Fruit fly (Drosophila melanogaster) whole organism, embryonic: ENCODE data around the gene CG14882.
A peak's percentile ranks its signal among the peaks of the same experiment; 100 is the strongest.

Source experiments
- Abd-B ChIP-seq: fragments of 200-800 bp; sonication (Bioruptor generic); optimal IDR thresholded peaks from 2 replicates; lab custom pipeline; 2018; ENCODE audit warnings: missing biosample characterization, mild to moderate bottlenecking, missing genetic modification characterization, moderate library complexity
- Antp ChIP-seq: fragments of 200-800 bp; sonication (Bioruptor generic); optimal IDR thresholded peaks from 3 replicates; lab custom pipeline; 2016; ENCODE audit warnings: missing biosample characterization, missing genetic modification characterization
- Bgb ChIP-seq: fragments of 200-800 bp; sonication (Bioruptor generic); IDR thresholded peaks from 2 replicates; pipeline ENCODE4 v1.3.6; 2022; ENCODE audit warnings: missing biosample characterization, missing genetic modification characterization; ENCODE audit not compliant: partially characterized antibody
- CG10321 ChIP-seq: fragments of 200-800 bp; sonication (Bioruptor generic); IDR thresholded peaks from 2 replicates; pipeline ENCODE4 v1.3.6; 2022; ENCODE audit warnings: missing biosample characterization, missing genetic modification characterization
- CG10654 ChIP-seq: fragments of 200-800 bp; sonication (Bioruptor generic); optimal IDR thresholded peaks from 2 replicates; lab custom pipeline; 2016; ENCODE audit warnings: missing biosample characterization, missing genetic modification characterization
- CG10979 ChIP-seq: fragments of 200-800 bp; sonication (Bioruptor generic); optimal IDR thresholded peaks from 2 replicates; lab custom pipeline; 2018; ENCODE audit warnings: missing biosample characterization, mild to moderate bottlenecking, missing genetic modification characterization, moderate library complexity
- CG11695 ChIP-seq: fragments of 200-800 bp; sonication (Bioruptor generic); IDR thresholded peaks from 3 replicates; pipeline ENCODE4 v1.3.6; 2022; ENCODE audit warnings: missing biosample characterization, missing genetic modification characterization
- CG12942 ChIP-seq: fragments of 200-800 bp; sonication (Bioruptor generic); optimal IDR thresholded peaks from 3 replicates; lab custom pipeline; 2016; ENCODE audit warnings: missing biosample characterization, missing genetic modification characterization
- CG13624 ChIP-seq: fragments of 200-800 bp; sonication (Bioruptor generic); optimal IDR thresholded peaks from 2 replicates; lab custom pipeline; 2016; ENCODE audit warnings: missing biosample characterization, missing genetic modification characterization
- CG15601 ChIP-seq: fragments of 200-800 bp; sonication (Bioruptor generic); optimal IDR thresholded peaks from 3 replicates; lab custom pipeline; 2019; ENCODE audit warnings: missing biosample characterization, mild to moderate bottlenecking, missing genetic modification characterization, moderate library complexity
- CG1603 ChIP-seq: fragments of 200-800 bp; sonication (Bioruptor generic); optimal IDR thresholded peaks from 2 replicates; lab custom pipeline; 2019; ENCODE audit warnings: missing biosample characterization, mild to moderate bottlenecking, missing genetic modification characterization, moderate library complexity
- CG1647 ChIP-seq: fragments of 200-800 bp; sonication (Bioruptor generic); optimal IDR thresholded peaks from 3 replicates; lab custom pipeline; 2016; ENCODE audit warnings: missing biosample characterization, missing genetic modification characterization
- CG16779 ChIP-seq: fragments of 200-800 bp; sonication (Bioruptor generic); IDR thresholded peaks from 2 replicates; pipeline ENCODE4 v1.3.6; 2022; ENCODE audit warnings: missing biosample characterization, missing genetic modification characterization
- CG17829 ChIP-seq: fragments of 200-800 bp; optimal IDR thresholded peaks from 2 replicates; lab custom pipeline; 2019; ENCODE audit warnings: missing biosample characterization, mild to moderate bottlenecking, missing genetic modification characterization, moderate library complexity
- CG18262 ChIP-seq: fragments of 200-800 bp; optimal IDR thresholded peaks from 3 replicates; lab custom pipeline; 2019; ENCODE audit warnings: missing biosample characterization, mild to moderate bottlenecking, missing genetic modification characterization, moderate library complexity
- CG42726 ChIP-seq: fragments of 200-800 bp; sonication (Bioruptor generic); IDR thresholded peaks from 2 replicates; pipeline ENCODE4 v1.3.6; 2022; ENCODE audit warnings: missing biosample characterization, missing genetic modification characterization; ENCODE audit not compliant: partially characterized antibody
- CG4328 ChIP-seq: fragments of 200-800 bp; sonication (Bioruptor generic); optimal IDR thresholded peaks from 3 replicates; lab custom pipeline; 2017; ENCODE audit warnings: missing biosample characterization, missing genetic modification reagents, missing genetic modification characterization
- CG4404 ChIP-seq: fragments of 200-800 bp; sonication (Bioruptor generic); IDR thresholded peaks from 2 replicates; pipeline ENCODE4 v1.3.6; 2022; ENCODE audit warnings: missing biosample characterization, missing genetic modification characterization
- CG6272 ChIP-seq: fragments of 200-800 bp; sonication (Bioruptor generic); IDR thresholded peaks from 2 replicates; pipeline ENCODE4 v1.3.6; 2022; ENCODE audit warnings: missing biosample characterization, missing genetic modification characterization
- CG6689 ChIP-seq: fragments of 200-800 bp; sonication (Bioruptor generic); IDR thresholded peaks from 2 replicates; pipeline ENCODE4 v1.3.6; 2022; ENCODE audit warnings: missing biosample characterization, missing genetic modification characterization
- CG7271 ChIP-seq: fragments of 200-800 bp; sonication (Bioruptor generic); optimal IDR thresholded peaks from 2 replicates; lab custom pipeline; 2018; ENCODE audit warnings: missing biosample characterization, mild to moderate bottlenecking, missing genetic modification characterization, moderate library complexity
- CG7745 ChIP-seq: fragments of 200-800 bp; sonication (Bioruptor generic); optimal IDR thresholded peaks from 2 replicates; lab custom pipeline; 2018; ENCODE audit warnings: missing biosample characterization, mild to moderate bottlenecking, missing genetic modification characterization, moderate library complexity
- Deaf1 ChIP-seq: fragments of 200-800 bp; optimal IDR thresholded peaks from 3 replicates; lab custom pipeline; 2019; ENCODE audit warnings: missing biosample characterization, mild to moderate bottlenecking, missing genetic modification characterization, moderate library complexity
- Doc2 ChIP-seq: fragments of 200-800 bp; sonication (Bioruptor generic); IDR thresholded peaks from 2 replicates; pipeline ENCODE4 v1.3.6; 2022; ENCODE audit warnings: missing biosample characterization, missing genetic modification characterization
- HLH3B ChIP-seq: fragments of 200-800 bp; sonication (Bioruptor generic); IDR thresholded peaks from 2 replicates; pipeline ENCODE4 v1.3.6; 2022; ENCODE audit warnings: missing biosample characterization, missing genetic modification characterization
- HmgZ ChIP-seq: fragments of 200-800 bp; sonication (Bioruptor generic); optimal IDR thresholded peaks from 2 replicates; lab custom pipeline; 2018; ENCODE audit warnings: missing biosample characterization, mild to moderate bottlenecking, missing genetic modification characterization
- Med ChIP-seq: fragments of 200-800 bp; sonication (Bioruptor generic); peaks from one replicate; lab custom pipeline; 2016; ENCODE audit warnings: missing biosample characterization, missing genetic modification characterization, mild to moderate bottlenecking, inconsistent platforms, moderate library complexity
- NC2α ChIP-seq: fragments of 200-800 bp; sonication (Bioruptor generic); optimal IDR thresholded peaks from 2 replicates; lab custom pipeline; 2016; ENCODE audit warnings: missing biosample characterization, missing genetic modification characterization
- Nf-YC ChIP-seq: fragments of 200-800 bp; optimal IDR thresholded peaks from 3 replicates; lab custom pipeline; 2019; ENCODE audit warnings: missing biosample characterization, mild to moderate bottlenecking, missing genetic modification characterization, moderate library complexity
- Oaz ChIP-seq: fragments of 200-800 bp; sonication (Bioruptor generic); IDR thresholded peaks from 2 replicates; pipeline ENCODE4 v1.3.6; 2022; ENCODE audit warnings: missing biosample characterization, missing genetic modification characterization
- Rfx ChIP-seq: fragments of 200-800 bp; sonication (Bioruptor generic); IDR thresholded peaks from 2 replicates; pipeline ENCODE4 v1.3.6; 2022; ENCODE audit warnings: missing biosample characterization, missing genetic modification characterization
- Six4 ChIP-seq: fragments of 200-800 bp; sonication (Bioruptor generic); optimal IDR thresholded peaks from 2 replicates; lab custom pipeline; 2016; ENCODE audit warnings: missing biosample characterization, missing genetic modification characterization
- Usf ChIP-seq: fragments of 200-800 bp; sonication (Bioruptor generic); optimal IDR thresholded peaks from 2 replicates; lab custom pipeline; 2017; ENCODE audit warnings: missing genotype, missing biosample characterization, missing genetic modification characterization
- az2 ChIP-seq: fragments of 200-800 bp; sonication (Bioruptor generic); optimal IDR thresholded peaks from 3 replicates; lab custom pipeline; 2016; ENCODE audit warnings: missing biosample characterization, missing genetic modification characterization
- bbx ChIP-seq: fragments of 200-800 bp; sonication (Bioruptor generic); IDR thresholded peaks from 2 replicates; pipeline ENCODE4 v1.3.6; 2022; ENCODE audit warnings: missing biosample characterization, missing genetic modification characterization; ENCODE audit not compliant: partially characterized antibody
- bsh ChIP-seq, 2 experiments: fragments of 200-800 bp; sonication (Bioruptor generic); optimal IDR thresholded peaks; 2 replicates each; lab custom pipeline; 2017 to 2018; ENCODE audit warnings: mild to moderate bottlenecking in 2 of 2, missing biosample characterization in 2 of 2, missing genetic modification characterization in 2 of 2, moderate library complexity in 1 of 2
- corto ChIP-seq: fragments of 200-800 bp; sonication (Bioruptor generic); optimal IDR thresholded peaks from 2 replicates; lab custom pipeline; 2016; ENCODE audit warnings: missing biosample characterization, mild to moderate bottlenecking, missing genetic modification characterization, moderate library complexity
- cwo ChIP-seq: fragments of 200-800 bp; sonication (Bioruptor generic); optimal IDR thresholded peaks from 3 replicates; lab custom pipeline; 2017; ENCODE audit warnings: missing biosample characterization, missing genetic modification characterization, mild to moderate bottlenecking, moderate library complexity, missing genetic modification reagents
- dan ChIP-seq: fragments of 200-800 bp; sonication (Bioruptor generic); IDR thresholded peaks from 2 replicates; pipeline ENCODE4 v1.3.6; 2022; ENCODE audit warnings: missing biosample characterization, missing genetic modification characterization
- ems ChIP-seq: fragments of 200-800 bp; sonication (Bioruptor generic); optimal IDR thresholded peaks from 3 replicates; lab custom pipeline; 2016; ENCODE audit warnings: missing biosample characterization, missing genetic modification characterization
- eve ChIP-seq, 2 experiments: fragments of >200 bp; optimal IDR thresholded peaks; 2 replicates each; lab custom pipeline; 2017; ENCODE audit warnings: missing biosample characterization in 2 of 2, missing genetic modification characterization in 2 of 2
- nom ChIP-seq: fragments of 200-800 bp; sonication (Bioruptor generic); optimal IDR thresholded peaks from 2 replicates; lab custom pipeline; 2017; ENCODE audit warnings: missing biosample characterization, missing genetic modification characterization, mild to moderate bottlenecking, moderate library complexity, missing genetic modification reagents
- phol ChIP-seq: fragments of 200-800 bp; sonication (Bioruptor generic); optimal IDR thresholded peaks from 3 replicates; lab custom pipeline; 2018; ENCODE audit warnings: missing biosample characterization, mild to moderate bottlenecking, missing genetic modification characterization, moderate library complexity
- pnt ChIP-seq: fragments of 200-800 bp; sonication (Bioruptor generic); optimal IDR thresholded peaks from 3 replicates; lab custom pipeline; 2016; ENCODE audit warnings: missing biosample characterization, missing genetic modification characterization
- pum ChIP-seq: fragments of 200-800 bp; sonication (Bioruptor generic); optimal IDR thresholded peaks from 2 replicates; lab custom pipeline; 2016; ENCODE audit warnings: missing biosample characterization, missing genetic modification characterization
- seq ChIP-seq: fragments of 200-800 bp; sonication (Bioruptor generic); IDR thresholded peaks from 2 replicates; pipeline ENCODE4 v1.3.6; 2022; ENCODE audit warnings: missing biosample characterization, missing genetic modification characterization
- sisA ChIP-seq: fragments of 200-800 bp; sonication (Bioruptor generic); IDR thresholded peaks from 2 replicates; pipeline ENCODE4 v1.3.6; 2022; ENCODE audit warnings: missing biosample characterization, missing genetic modification characterization
- slp2 ChIP-seq: fragments of 200-800 bp; sonication (Bioruptor generic); optimal IDR thresholded peaks from 2 replicates; lab custom pipeline; 2016; ENCODE audit warnings: missing biosample characterization, missing genetic modification characterization
- tna ChIP-seq: fragments of 200-800 bp; sonication (Bioruptor generic); IDR thresholded peaks from 2 replicates; pipeline ENCODE4 v1.3.6; 2022; ENCODE audit warnings: missing biosample characterization, missing genetic modification characterization; ENCODE audit not compliant: partially characterized antibody
- vvl ChIP-seq: fragments of 200-800 bp; sonication (Bioruptor generic); IDR thresholded peaks from 2 replicates; pipeline ENCODE4 v1.3.6; 2022; ENCODE audit warnings: missing biosample characterization, missing genetic modification characterization

The CG14882 gene

dm6 chr3R:16413734-16414133 is 29.3 kb upstream of the CG14882 start (continued):
- no peak for TF ChIP-seq CG17829
- peak; percentile 92 for TF ChIP-seq Nf-YC

dm6 chr3R:16416508-16416907 is 26.5 kb upstream of the CG14882 start:
- TF ChIP-seq seq, result no peak
- no peak for TF ChIP-seq CG13624
- no peak for TF ChIP-seq Abd-B (GFP tag; lab: Kevin White, UChicago)
- TF ChIP-seq bsh (GFP tag; optimal IDR thresholded peaks at IDR 0.05; lab: Kevin White, UChicago), result no peak
- TF ChIP-seq cwo (GFP tag; lab: Kevin White, UChicago), result no peak
- no peak for TF ChIP-seq corto
- TF ChIP-seq Doc2 (GFP tag; lab: Robert Waterston, UW), result no peak
- no peak for TF ChIP-seq CG12942 (GFP tag; lab: Kevin White, UChicago)
- TF ChIP-seq Deaf1, result no peak
- no peak for TF ChIP-seq Oaz (GFP tag; lab: Robert Waterston, UW)
- no peak for TF ChIP-seq Six4 (GFP tag; lab: Kevin White, UChicago)
- no peak for TF ChIP-seq CG1603 (tag; lab: Kevin White, UChicago)
- TF ChIP-seq CG15601 (tag; lab: Kevin White, UChicago), result no peak

dm6 chr3R:16423323-16423722 is 19.7 kb upstream of the CG14882 start:
- TF ChIP-seq CG10321 (GFP tag; lab: Robert Waterston, UW) (peak; percentile 92), vvl (no peak), CG18262 (tag; lab: Kevin White, UChicago) (no peak), CG4404 (GFP tag; lab: Robert Waterston, UW) (no peak), CG1647 (GFP tag; lab: Kevin White, UChicago) (no peak), Rfx (GFP tag; lab: Robert Waterston, UW) (peak; percentile 42; the same call in 1 of the 2 replicates), Med (no peak), phol (peak; percentile 12), CG4328 (GFP tag; lab: Kevin White, UChicago) (no peak), CG10979 (tag; lab: Kevin White, UChicago) (no peak), HLH3B (no peak), Antp (GFP tag; lab: Kevin White, UChicago) (no peak), ems (GFP tag; lab: Kevin White, UChicago) (no peak), pum (GFP tag; lab: Kevin White, UChicago) (no peak), CG6689 (GFP tag; lab: Robert Waterston, UW) (no peak), slp2 (no peak), pnt (no peak), CG10654 (GFP tag; lab: Kevin White, UChicago) (no peak), CG6272 (GFP tag; lab: Robert Waterston, UW) (no peak), CG11695 (GFP tag; lab: Robert Waterston, UW) (no peak), Bgb (GFP tag; lab: Robert Waterston, UW) (peak; percentile 35; the same call in 1 of the 2 replicates), nom (peak; percentile 37), CG16779 (GFP tag; lab: Robert Waterston, UW) (no peak), dan (GFP tag; lab: Robert Waterston, UW) (no peak), bbx (GFP tag; lab: Robert Waterston, UW) (no peak), CG42726 (GFP tag; lab: Robert Waterston, UW) (no peak), eve (GFP tag; optimal IDR thresholded peaks at IDR 0.05; lab: Kevin White, UChicago) (no peak), CG7745 (tag; lab: Kevin White, UChicago) (no peak), Usf (GFP tag; lab: Kevin White, UChicago) (no peak), CG7271 (tag; lab: Kevin White, UChicago) (no peak), NC2α (GFP tag; lab: Kevin White, UChicago) (no peak), sisA (GFP tag; lab: Robert Waterston, UW) (no peak), HmgZ (tag; lab: Kevin White, UChicago) (no peak), az2 (no peak), tna (GFP tag; lab: Robert Waterston, UW) (peak; percentile 52; the same call in 1 of the 2 replicates)
